Worm (Caenorhabditis elegans) whole organism, L1 larva: Measurements from ENCODE around the gene lin-25.

Experiments used
- C34B4.2 ChIP-seq: sonication (generic microtip); optimal IDR thresholded peaks from 2 replicates; lab custom pipeline; 2017; ENCODE audit warnings: mild to moderate bottlenecking, missing genetic modification characterization, missing compliant biosample characterization
- F16B12.6 ChIP-seq: fragments of 150-350 bp; optimal IDR thresholded peaks from 2 replicates; lab custom pipeline; 2014; ENCODE audit warnings: missing biosample characterization, missing genetic modification characterization
- alr-1 ChIP-seq: fragments of 200-800 bp; sonication (Bioruptor generic); optimal IDR thresholded peaks from 2 replicates; lab custom pipeline; 2018; ENCODE audit warnings: borderline replicate concordance, mild to moderate bottlenecking, missing genetic modification characterization, missing compliant biosample characterization
- aly-2 ChIP-seq: fragments of 150-350 bp; optimal IDR thresholded peaks from 2 replicates; lab custom pipeline; 2014; ENCODE audit warnings: missing biosample characterization, missing genetic modification characterization
- ama-1 ChIP-seq: fragments of 150-350 bp; optimal IDR thresholded peaks from 2 replicates; lab custom pipeline; 2014
- ceh-90 ChIP-seq: sonication (generic microtip); optimal IDR thresholded peaks from 2 replicates; lab custom pipeline; 2016; ENCODE audit warnings: missing genetic modification characterization, missing compliant biosample characterization
- dsc-1 ChIP-seq: sonication (generic microtip); optimal IDR thresholded peaks from 2 replicates; lab custom pipeline; 2016; ENCODE audit warnings: mild to moderate bottlenecking, missing genetic modification characterization, missing compliant biosample characterization
- efl-1 ChIP-seq, 4 experiments: fragments of 150-350 bp; optimal IDR thresholded peaks in 3 of 4; peaks in 1 of 4; 1 replicate in 1 of 4; 2 replicates in 3 of 4; lab custom pipeline; 2014; ENCODE audit warnings: missing biosample characterization in 2 of 4, missing genetic modification characterization in 2 of 4, missing genetic modification reagents in 2 of 4
- egl-13 ChIP-seq: sonication (generic microtip); optimal IDR thresholded peaks from 2 replicates; lab custom pipeline; 2016; ENCODE audit warnings: missing genotype, missing genetic modification reagents, missing genetic modification characterization, missing compliant biosample characterization
- egl-27 ChIP-seq, 2 experiments: fragments of 150-350 bp in 1 of 2; sonication (generic microtip); optimal IDR thresholded peaks; 3 replicates each; lab custom pipeline; 2017 to 2018; ENCODE audit warnings: missing biosample characterization in 2 of 2, missing genetic modification characterization in 2 of 2, missing genetic modification reagents in 2 of 2
- elt-2 ChIP-seq: sonication (generic microtip); optimal IDR thresholded peaks from 2 replicates; lab custom pipeline; 2016; ENCODE audit warnings: missing genetic modification characterization, mild to moderate bottlenecking, inconsistent platforms, missing compliant biosample characterization, missing genetic modification reagents
- fkh-10 ChIP-seq: sonication (generic microtip); optimal IDR thresholded peaks from 2 replicates; lab custom pipeline; 2017; ENCODE audit warnings: missing biosample characterization, missing genetic modification reagents, missing genetic modification characterization
- fos-1 ChIP-seq: fragments of 150-350 bp; optimal IDR thresholded peaks from 2 replicates; lab custom pipeline; 2014; ENCODE audit warnings: missing biosample characterization, missing genetic modification characterization
- hlh-4 ChIP-seq: sonication (generic microtip); optimal IDR thresholded peaks from 2 replicates; lab custom pipeline; 2016; ENCODE audit warnings: mild to moderate bottlenecking, missing genetic modification characterization, missing compliant biosample characterization
- hpl-2 ChIP-seq: fragments of 150-350 bp; optimal IDR thresholded peaks from 2 replicates; lab custom pipeline; 2014; ENCODE audit warnings: missing biosample characterization, missing genetic modification reagents, missing genetic modification characterization
- isw-1 ChIP-seq: fragments of 200-800 bp; sonication (Bioruptor generic); IDR thresholded peaks from 2 replicates; pipeline ENCODE4 v1.3.6; 2022; ENCODE audit warnings: missing genetic modification characterization, missing compliant biosample characterization
- jun-1 ChIP-seq: fragments of 150-350 bp; optimal IDR thresholded peaks from 2 replicates; lab custom pipeline; 2014; ENCODE audit warnings: missing biosample characterization, missing genetic modification reagents, missing genetic modification characterization
- lin-14 ChIP-seq: fragments of 200-800 bp; sonication (Bioruptor generic); optimal IDR thresholded peaks from 2 replicates; lab custom pipeline; 2018; ENCODE audit warnings: mild to moderate bottlenecking, missing genetic modification characterization, moderate library complexity, missing compliant biosample characterization
- lin-35 ChIP-seq, 2 experiments: fragments of 150-350 bp; optimal IDR thresholded peaks; 2 replicates each; lab custom pipeline; 2014; ENCODE audit warnings: missing biosample characterization in 2 of 2, missing genetic modification characterization in 2 of 2, missing genetic modification reagents in 2 of 2
- lin-39 ChIP-seq: fragments of 150-350 bp; optimal IDR thresholded peaks from 2 replicates; lab custom pipeline; 2014; ENCODE audit warnings: missing biosample characterization, missing genetic modification reagents, missing genetic modification characterization
- lir-3 ChIP-seq: sonication (generic microtip); optimal IDR thresholded peaks from 2 replicates; lab custom pipeline; 2016; ENCODE audit warnings: mild to moderate bottlenecking, missing genetic modification characterization, moderate library complexity, missing compliant biosample characterization; ENCODE audit not compliant: poor library complexity
- lsy-2 ChIP-seq, 2 experiments: fragments of 150-350 bp; optimal IDR thresholded peaks; 2 replicates each; lab custom pipeline; 2014; ENCODE audit warnings: missing biosample characterization in 2 of 2, missing genetic modification characterization in 2 of 2
- mab-9 ChIP-seq: fragments of 200-800 bp; sonication (Bioruptor generic); IDR thresholded peaks from 2 replicates; pipeline ENCODE4 v1.3.6; 2022; ENCODE audit warnings: missing genetic modification reagents, missing genetic modification characterization, missing compliant biosample characterization
- mdl-1 ChIP-seq, 2 experiments: fragments of 150-350 bp; optimal IDR thresholded peaks; 2 replicates each; lab custom pipeline; 2014 to 2017; ENCODE audit warnings: missing biosample characterization in 2 of 2, missing genetic modification characterization in 2 of 2, inconsistent platforms in 1 of 2
- nhr-11 ChIP-seq: fragments of 150-350 bp; optimal IDR thresholded peaks from 2 replicates; lab custom pipeline; 2014; ENCODE audit warnings: missing biosample characterization, missing genetic modification characterization
- nhr-12 ChIP-seq: sonication (generic microtip); optimal IDR thresholded peaks from 2 replicates; lab custom pipeline; 2017; ENCODE audit warnings: missing biosample characterization, missing genetic modification characterization
- nhr-237 ChIP-seq: fragments of 150-350 bp; optimal IDR thresholded peaks from 2 replicates; lab custom pipeline; 2014; ENCODE audit warnings: missing biosample characterization, missing genetic modification characterization
- nhr-76 ChIP-seq: sonication (generic microtip); optimal IDR thresholded peaks from 2 replicates; lab custom pipeline; 2017; ENCODE audit warnings: missing biosample characterization, missing genetic modification characterization
- nhr-84 ChIP-seq: sonication (generic microtip); optimal IDR thresholded peaks from 2 replicates; lab custom pipeline; 2017; ENCODE audit warnings: missing biosample characterization, missing genetic modification characterization
- nhr-85 ChIP-seq: sonication (generic microtip); peaks from one replicate; lab custom pipeline; 2016; ENCODE audit warnings: missing genetic modification characterization, inconsistent platforms, missing compliant biosample characterization
- rnt-1 ChIP-seq: sonication (generic microtip); optimal IDR thresholded peaks from 2 replicates; lab custom pipeline; 2016; ENCODE audit warnings: mild to moderate bottlenecking, missing genetic modification characterization, moderate library complexity, missing compliant biosample characterization
- skn-1 ChIP-seq: fragments of 150-350 bp; optimal IDR thresholded peaks from 2 replicates; lab custom pipeline; 2014; ENCODE audit warnings: missing biosample characterization, missing genetic modification characterization
- snpc-4 ChIP-seq: fragments of 150-350 bp; optimal IDR thresholded peaks from 2 replicates; lab custom pipeline; 2014; ENCODE audit warnings: missing biosample characterization, missing genetic modification characterization
- swsn-7 ChIP-seq: sonication (generic microtip); optimal IDR thresholded peaks from 2 replicates; lab custom pipeline; 2016; ENCODE audit warnings: missing genetic modification characterization, missing compliant biosample characterization
- tbx-2 ChIP-seq: sonication (generic microtip); optimal IDR thresholded peaks from 2 replicates; lab custom pipeline; 2016; ENCODE audit warnings: missing genetic modification characterization, missing compliant biosample characterization
- unc-30 ChIP-seq: sonication (generic microtip); optimal IDR thresholded peaks from 2 replicates; lab custom pipeline; 2017; ENCODE audit warnings: missing biosample characterization, missing genetic modification characterization
- unc-62 ChIP-seq: fragments of 150-350 bp; optimal IDR thresholded peaks from 2 replicates; lab custom pipeline; 2014; ENCODE audit warnings: missing biosample characterization, missing genetic modification reagents, missing genetic modification characterization
- unc-86 ChIP-seq: sonication (generic microtip); optimal IDR thresholded peaks from 2 replicates; lab custom pipeline; 2016; ENCODE audit warnings: missing genetic modification characterization, missing compliant biosample characterization
- zag-1 ChIP-seq: fragments of 150-350 bp; optimal IDR thresholded peaks from 2 replicates; lab custom pipeline; 2014; ENCODE audit warnings: missing biosample characterization, missing genetic modification characterization
- ztf-11 ChIP-seq, 2 experiments: sonication (generic microtip); optimal IDR thresholded peaks; 2 replicates each; lab custom pipeline; 2016 to 2017; ENCODE audit warnings: missing genetic modification characterization in 2 of 2, missing biosample characterization in 1 of 2, missing compliant biosample characterization in 1 of 2

lin-25 gene

ce11 chrV:12607113-12607512, 42.6 kb upstream of the lin-25 start, which contains the start of gene erg-28:
erg-28 (plus strand) TSS chrV:12607413.
- TF ChIP-seq nhr-84 (tag; lab: Kevin White, UChicago) (no peak), C34B4.2 (no peak), F16B12.6 (tag; lab: Kevin White, UChicago) (no peak), aly-2 (tag; lab: Kevin White, UChicago) (no peak), egl-13 (tag; lab: Kevin White, UChicago) (no peak), egl-27 (tag; optimal IDR thresholded peaks at IDR 0.05; lab: Kevin White, UChicago) (no peak), ztf-11 (tag; optimal IDR thresholded peaks at IDR 0.05; lab: Kevin White, UChicago) (no peak), nhr-11 (tag; lab: Kevin White, UChicago) (no peak), unc-86 (tag; lab: Kevin White, UChicago) (no peak), ceh-90 (no peak), zag-1 (tag; lab: Kevin White, UChicago) (no peak), nhr-85 (tag; lab: Kevin White, UChicago) (no peak), tbx-2 (no peak), dsc-1 (tag; lab: Kevin White, UChicago) (no peak), ama-1 (lab: Kevin White, UChicago) (no peak)

ce11 chrV:12608857-12609256, 40.9 kb upstream of the lin-25 start, which contains the start of gene ZC116.5:
ZC116.5 (minus strand) TSS chrV:12608957.
- no peak for TF ChIP-seq alr-1 (tag; lab: Kevin White, UChicago)
- TF ChIP-seq nhr-76 (tag; lab: Kevin White, UChicago) = no peak
- TF ChIP-seq unc-30 = no peak
- TF ChIP-seq unc-62 (GFP tag; lab: Kevin White, UChicago) = no peak
- TF ChIP-seq ztf-11 (tag; optimal IDR thresholded peaks at IDR 0.05; lab: Kevin White, UChicago) = no peak
- TF ChIP-seq skn-1 (tag; lab: Kevin White, UChicago) = no peak

ce11 chrV:12609526-12609925, 40.2 kb upstream of the lin-25 start, which contains the start of gene ZC116.1:
ZC116.1 (plus strand) TSS chrV:12609826.
- TF ChIP-seq lin-14 (GFP tag; lab: Kevin White, UChicago) = no peak
- no peak for TF ChIP-seq snpc-4
- TF ChIP-seq nhr-237 (tag; lab: Kevin White, UChicago) = no peak
- no peak for TF ChIP-seq alr-1 (tag; lab: Kevin White, UChicago)
- TF ChIP-seq lir-3 = no peak
- no peak for TF ChIP-seq mdl-1 (tag; optimal IDR thresholded peaks at IDR 0.05; lab: Kevin White, UChicago)
- no peak for TF ChIP-seq lin-39 (tag; lab: Kevin White, UChicago)
- no peak for TF ChIP-seq tbx-2
- TF ChIP-seq lin-35 (GFP tag; optimal IDR thresholded peaks at IDR 0.05; lab: Kevin White, UChicago) = no peak
- no peak for TF ChIP-seq ceh-90
- TF ChIP-seq egl-27 (tag; optimal IDR thresholded peaks at IDR 0.05; lab: Kevin White, UChicago) = no peak
- TF ChIP-seq ama-1 (lab: Kevin White, UChicago) = no peak
- no peak for TF ChIP-seq jun-1
- TF ChIP-seq fkh-10 (GFP tag; lab: Kevin White, UChicago) = no peak
- no peak for TF ChIP-seq elt-2 (tag; lab: Kevin White, UChicago)
- no peak for TF ChIP-seq fos-1 (tag; lab: Kevin White, UChicago)
- no peak for TF ChIP-seq lsy-2 (tag; optimal IDR thresholded peaks at IDR 0.05; lab: Kevin White, UChicago)

- no peak for TF ChIP-seq swsn-7 (tag; lab: Kevin White, UChicago)
- TF ChIP-seq lir-3 = no peak
- no peak for TF ChIP-seq nhr-85 (tag; lab: Kevin White, UChicago)
- no peak for TF ChIP-seq rnt-1 (tag; lab: Kevin White, UChicago)
- TF ChIP-seq ceh-90 = no peak
- TF ChIP-seq efl-1 (optimal IDR thresholded peaks at IDR 0.05; lab: Kevin White, UChicago) = no peak
- TF ChIP-seq efl-1 (GFP tag; optimal IDR thresholded peaks at IDR 0.05 in 1 of 2; lab: Kevin White, UChicago) = no peak
- TF ChIP-seq ama-1 (lab: Kevin White, UChicago) = no peak
- TF ChIP-seq mab-9 = no peak
- no peak for TF ChIP-seq C34B4.2
- no peak for TF ChIP-seq nhr-12 (tag; lab: Kevin White, UChicago)
- TF ChIP-seq mdl-1 (tag; optimal IDR thresholded peaks at IDR 0.05; lab: Kevin White, UChicago) = no peak
- TF ChIP-seq hlh-4 (tag; lab: Kevin White, UChicago) = no peak
- TF ChIP-seq isw-1 (GFP tag; lab: Robert Waterston, UW) = no peak
- TF ChIP-seq hpl-2 (GFP tag; lab: Kevin White, UChicago) = no peak
- no peak for TF ChIP-seq egl-27 (tag; optimal IDR thresholded peaks at IDR 0.05; lab: Kevin White, UChicago)
These were observed 38.7 kb upstream of the lin-25 start, which contains the start of gene cubn-1 for ce11 chrV:12611029-12611428. cubn-1 (plus strand) TSS chrV:12611329.
